Fruit fly (Drosophila melanogaster) whole organism, pupa: ENCODE results near the gene CG8945.

Experiments
- CG10348 ChIP-seq: fragments of 200-800 bp; sonication (Bioruptor generic); IDR thresholded peaks from 2 replicates; pipeline ENCODE4 v1.3.6; 2022; ENCODE audit warnings: missing biosample characterization, missing genetic modification characterization
- CG14655 ChIP-seq: fragments of 200-800 bp; sonication (Bioruptor generic); optimal IDR thresholded peaks from 3 replicates; lab custom pipeline; 2017; ENCODE audit warnings: mild to moderate bottlenecking, missing biosample characterization, missing genetic modification reagents, missing genetic modification characterization
- CG34367 ChIP-seq: fragments of 200-800 bp; sonication (Bioruptor generic); optimal IDR thresholded peaks from 2 replicates; lab custom pipeline; 2018; ENCODE audit warnings: missing biosample characterization, mild to moderate bottlenecking, missing genetic modification characterization
- CG9948 ChIP-seq: fragments of 200-800 bp; sonication (Bioruptor generic); optimal IDR thresholded peaks from 2 replicates; lab custom pipeline; 2018; ENCODE audit warnings: missing biosample characterization, mild to moderate bottlenecking, missing genetic modification characterization, moderate library complexity
- D1 ChIP-seq: fragments of 200-800 bp; sonication (Bioruptor generic); optimal IDR thresholded peaks from 2 replicates; lab custom pipeline; 2018; ENCODE audit warnings: missing biosample characterization, mild to moderate bottlenecking, missing genetic modification characterization, moderate library complexity
- EcR ChIP-seq: fragments of 200-800 bp; sonication (Bioruptor generic); optimal IDR thresholded peaks from 3 replicates; lab custom pipeline; 2019; ENCODE audit warnings: missing biosample characterization, missing genetic modification characterization, mild to moderate bottlenecking, moderate library complexity, missing genetic modification reagents
- Ets98B ChIP-seq: fragments of 200-800 bp; sonication (Bioruptor generic); IDR thresholded peaks from 2 replicates; pipeline ENCODE4 v1.3.6; 2022; ENCODE audit warnings: missing biosample characterization, missing genetic modification characterization
- Pif1B ChIP-seq: fragments of 200-800 bp; sonication (Bioruptor generic); optimal IDR thresholded peaks from 3 replicates; lab custom pipeline; 2016; ENCODE audit warnings: missing biosample characterization, missing genetic modification characterization
- gl ChIP-seq: fragments of 200-800 bp; sonication (Bioruptor generic); optimal IDR thresholded peaks from 2 replicates; lab custom pipeline; 2018; ENCODE audit warnings: missing biosample characterization, mild to moderate bottlenecking, missing genetic modification characterization
- rn ChIP-seq: fragments of 200-800 bp; sonication (Bioruptor generic); IDR thresholded peaks from 2 replicates; pipeline ENCODE4 v1.3.6; 2022; ENCODE audit warnings: missing biosample characterization, missing genetic modification characterization

- no peak for TF ChIP-seq EcR (GFP tag; lab: Kevin White, UChicago)
- no peak for TF ChIP-seq CG10348 (GFP tag; lab: Robert Waterston, UW)
- no peak for TF ChIP-seq CG34367 (tag; lab: Kevin White, UChicago)
- no peak for TF ChIP-seq Pif1B (GFP tag; lab: Kevin White, UChicago)
- no peak for TF ChIP-seq D1
- TF ChIP-seq CG9948 (tag; lab: Kevin White, UChicago) = no peak
- no peak for TF ChIP-seq gl (tag; lab: Kevin White, UChicago)
- no peak for TF ChIP-seq Ets98B
- no peak for TF ChIP-seq CG14655
- TF ChIP-seq rn (GFP tag; lab: Robert Waterston, UW) = no peak
These were observed 6.5 kb upstream of the CG8945 start for dm6 chrX:17093900-17094446.
